Worm (Caenorhabditis elegans): ENCODE measurements around the gene henn-1.

- no peak for TF ChIP-seq ceh-82 (tag; optimal IDR thresholded peaks at IDR 0.05)
- no peak for TF ChIP-seq nhr-76 (tag; optimal IDR thresholded peaks at IDR 0.05)
- no peak for TF ChIP-seq mdl-1 (tag; optimal IDR thresholded peaks at IDR 0.05)
- no peak for TF ChIP-seq lin-39 (tag; optimal IDR thresholded peaks at IDR 0.05)
- TF ChIP-seq pha-4 (tag; optimal IDR thresholded peaks at IDR 0.05): no peak
- no peak for TF ChIP-seq fos-1 (tag; optimal IDR thresholded peaks at IDR 0.05)
- no peak for TF ChIP-seq aly-2 (tag; optimal IDR thresholded peaks at IDR 0.05)
- TF ChIP-seq pqm-1 (tag; optimal IDR thresholded peaks at IDR 0.05): peak; percentile 83
- TF ChIP-seq unc-62 (GFP tag; optimal IDR thresholded peaks at IDR 0.05): no peak
- no peak for TF ChIP-seq ceh-16 (tag; optimal IDR thresholded peaks at IDR 0.05)
- no peak for TF ChIP-seq ama-1 (optimal IDR thresholded peaks at IDR 0.05)
- TF ChIP-seq tbx-2 (tag; optimal IDR thresholded peaks at IDR 0.05): no peak
- TF ChIP-seq fkh-10 (GFP tag; optimal IDR thresholded peaks at IDR 0.05): no peak
- TF ChIP-seq elt-2 (tag; optimal IDR thresholded peaks at IDR 0.05): peak; percentile 57
Observed at ce11 chrIII:8240247-8240646, 7.8 kb downstream of the henn-1 start.

All from whole organism, L3 larva.